Fruit fly (Drosophila melanogaster) whole organism, embryonic: ENCODE data around the gene Trs23.

Experiments
- Awh ChIP-seq: fragments of 200-800 bp; sonication (Bioruptor generic); IDR thresholded peaks from 2 replicates; pipeline ENCODE4, ENCODE4 v1.3.6; 2022; ENCODE audit warnings: missing biosample characterization, missing genetic modification characterization
- Bteb2 ChIP-seq: fragments of 200-800 bp; sonication (Bioruptor generic); optimal IDR thresholded peaks from 2 replicates; lab custom pipeline; 2016; ENCODE audit warnings: missing biosample characterization, missing genetic modification characterization
- CG10147 ChIP-seq: fragments of 200-800 bp; sonication (Bioruptor generic); optimal IDR thresholded peaks from 2 replicates; lab custom pipeline; 2019; ENCODE audit warnings: missing biosample characterization, mild to moderate bottlenecking, missing genetic modification characterization, moderate library complexity
- CG10209 ChIP-seq: fragments of 200-800 bp; sonication (Bioruptor generic); optimal IDR thresholded peaks from 3 replicates; lab custom pipeline; 2017; ENCODE audit warnings: missing biosample characterization, mild to moderate bottlenecking, missing genetic modification characterization, missing genetic modification reagents
- CG10654 ChIP-seq: fragments of 200-800 bp; sonication (Bioruptor generic); optimal IDR thresholded peaks from 2 replicates; lab custom pipeline; 2016; ENCODE audit warnings: missing biosample characterization, missing genetic modification characterization
- CG10979 ChIP-seq: fragments of 200-800 bp; sonication (Bioruptor generic); optimal IDR thresholded peaks from 2 replicates; lab custom pipeline; 2018; ENCODE audit warnings: missing biosample characterization, mild to moderate bottlenecking, missing genetic modification characterization, moderate library complexity
- CG17328 ChIP-seq: fragments of 200-800 bp; sonication (Bioruptor generic); IDR thresholded peaks from 2 replicates; pipeline ENCODE4 v1.3.6; 2022; ENCODE audit warnings: missing biosample characterization, missing genetic modification characterization
- CG18599 ChIP-seq: fragments of 200-800 bp; sonication (Bioruptor generic); optimal IDR thresholded peaks from 3 replicates; lab custom pipeline; 2017; ENCODE audit warnings: missing biosample characterization, missing genetic modification characterization, mild to moderate bottlenecking, moderate library complexity, missing genetic modification reagents
- CG3163 ChIP-seq: fragments of 200-800 bp; sonication (Bioruptor generic); optimal IDR thresholded peaks from 3 replicates; lab custom pipeline; 2016; ENCODE audit warnings: missing biosample characterization, missing genetic modification characterization
- CG32532 ChIP-seq: fragments of 200-800 bp; sonication (Bioruptor generic); IDR thresholded peaks from 2 replicates; pipeline ENCODE4 v1.3.6; 2022; ENCODE audit warnings: missing biosample characterization, missing genetic modification characterization
- CG43689 ChIP-seq: fragments of 200-800 bp; sonication (Bioruptor generic); IDR thresholded peaks from 2 replicates; pipeline ENCODE4 v1.3.6; 2022; ENCODE audit warnings: missing biosample characterization, missing genetic modification characterization
- CG7928 ChIP-seq: fragments of 200-800 bp; sonication (Bioruptor generic); optimal IDR thresholded peaks from 2 replicates; lab custom pipeline; 2017; ENCODE audit warnings: missing biosample characterization, mild to moderate bottlenecking, missing genetic modification characterization
- CG8924 ChIP-seq: fragments of 200-800 bp; optimal IDR thresholded peaks from 3 replicates; lab custom pipeline; 2019; ENCODE audit warnings: missing biosample characterization, mild to moderate bottlenecking, missing genetic modification characterization, moderate library complexity
- CG9609 ChIP-seq: fragments of 200-800 bp; sonication (Bioruptor generic); optimal IDR thresholded peaks from 3 replicates; lab custom pipeline; 2016; ENCODE audit warnings: missing biosample characterization, missing genetic modification characterization
- Dad ChIP-seq: fragments of 200-800 bp; sonication (Bioruptor generic); optimal IDR thresholded peaks from 3 replicates; lab custom pipeline; 2016; ENCODE audit warnings: missing biosample characterization, missing genetic modification characterization
- Eip74EF ChIP-seq, 2 experiments: fragments of 200-800 bp in 1 of 2; fragments of >200 bp in 1 of 2; sonication (Bioruptor generic) in 1 of 2; optimal IDR thresholded peaks; 2 replicates each; lab custom pipeline; 2017 to 2019; ENCODE audit warnings: missing biosample characterization in 2 of 2, missing genetic modification characterization in 2 of 2, mild to moderate bottlenecking in 1 of 2, moderate library complexity in 1 of 2
- GATAe ChIP-seq: fragments of 200-800 bp; sonication (Bioruptor generic); conservative IDR thresholded peaks from 2 replicates; pipeline ENCODE4 v1.3.6; 2022; ENCODE audit warnings: missing biosample characterization, missing genetic modification characterization
- HHEX ChIP-seq: fragments of 200-800 bp; sonication (Bioruptor generic); optimal IDR thresholded peaks from 3 replicates; lab custom pipeline; 2017; ENCODE audit warnings: missing biosample characterization, mild to moderate bottlenecking, missing genetic modification characterization, missing genetic modification reagents
- Mad ChIP-seq: fragments of 200-800 bp; sonication (Bioruptor generic); optimal IDR thresholded peaks from 2 replicates; lab custom pipeline; 2016; ENCODE audit warnings: missing biosample characterization, missing genetic modification characterization
- Nf-YA ChIP-seq: fragments of 200-800 bp; sonication (Bioruptor generic); IDR thresholded peaks from 2 replicates; pipeline ENCODE4 v1.3.6; 2022; ENCODE audit warnings: missing biosample characterization, missing genetic modification characterization
- Sin3A ChIP-seq: fragments of >200 bp; optimal IDR thresholded peaks from 2 replicates; lab custom pipeline; 2018
- Six4 ChIP-seq: fragments of 200-800 bp; sonication (Bioruptor generic); optimal IDR thresholded peaks from 2 replicates; lab custom pipeline; 2016; ENCODE audit warnings: missing biosample characterization, missing genetic modification characterization
- Xbp1 ChIP-seq: fragments of 200-800 bp; sonication (Bioruptor generic); optimal IDR thresholded peaks from 3 replicates; lab custom pipeline; 2016; ENCODE audit warnings: missing biosample characterization, mild to moderate bottlenecking, missing genetic modification characterization
- abd-A ChIP-seq: fragments of 200-800 bp; sonication (Bioruptor generic); optimal IDR thresholded peaks from 3 replicates; lab custom pipeline; 2019; ENCODE audit warnings: missing biosample characterization, mild to moderate bottlenecking, missing genetic modification characterization, moderate library complexity
- ase ChIP-seq: fragments of 200-800 bp; sonication (Bioruptor generic); IDR thresholded peaks from 3 replicates; pipeline ENCODE4 v1.3.6; 2022; ENCODE audit warnings: missing biosample characterization, missing genetic modification characterization
- btn ChIP-seq: fragments of 200-800 bp; sonication (Bioruptor generic); optimal IDR thresholded peaks from 2 replicates; lab custom pipeline; 2016; ENCODE audit warnings: missing biosample characterization, missing genetic modification characterization
- caup ChIP-seq: fragments of 200-800 bp; sonication (Bioruptor generic); optimal IDR thresholded peaks from 3 replicates; lab custom pipeline; 2017; ENCODE audit warnings: missing biosample characterization, mild to moderate bottlenecking, missing genetic modification characterization, moderate library complexity; ENCODE audit not compliant: severe bottlenecking
- chif ChIP-seq, 2 experiments: fragments of 200-800 bp; sonication (Bioruptor generic); optimal IDR thresholded peaks; 3 replicates each; lab custom pipeline; 2016; ENCODE audit warnings: missing biosample characterization in 2 of 2, missing genetic modification characterization in 2 of 2
- corto ChIP-seq: fragments of 200-800 bp; sonication (Bioruptor generic); optimal IDR thresholded peaks from 2 replicates; lab custom pipeline; 2016; ENCODE audit warnings: missing biosample characterization, mild to moderate bottlenecking, missing genetic modification characterization, moderate library complexity
- danr ChIP-seq: fragments of 200-800 bp; sonication (Bioruptor generic); IDR thresholded peaks from 2 replicates; pipeline ENCODE4 v1.3.6; 2022; ENCODE audit warnings: missing biosample characterization, missing genetic modification characterization
- disco-r ChIP-seq: fragments of 200-800 bp; sonication (Bioruptor generic); optimal IDR thresholded peaks from 2 replicates; lab custom pipeline; 2016; ENCODE audit warnings: missing biosample characterization, missing genetic modification characterization
- gce ChIP-seq: fragments of 200-800 bp; sonication (Bioruptor generic); IDR thresholded peaks from 3 replicates; pipeline ENCODE4 v1.3.6; 2022; ENCODE audit warnings: missing biosample characterization, missing genetic modification characterization
- grn ChIP-seq: fragments of 200-800 bp; sonication (Bioruptor generic); optimal IDR thresholded peaks from 3 replicates; lab custom pipeline; 2017; ENCODE audit warnings: missing biosample characterization, missing genetic modification characterization
- gt ChIP-seq: fragments of 200-800 bp; sonication (Bioruptor generic); IDR thresholded peaks from 2 replicates; pipeline ENCODE4 v1.3.6; 2022; ENCODE audit warnings: missing biosample characterization, missing genetic modification characterization
- jing ChIP-seq: fragments of 200-800 bp; sonication (Bioruptor generic); optimal IDR thresholded peaks from 2 replicates; lab custom pipeline; 2018; ENCODE audit warnings: missing biosample characterization, mild to moderate bottlenecking, missing genetic modification characterization
- kni ChIP-seq: fragments of 200-800 bp; sonication (Bioruptor generic); optimal IDR thresholded peaks from 3 replicates; lab custom pipeline; 2017; ENCODE audit warnings: mild to moderate bottlenecking, missing biosample characterization, missing genetic modification reagents, missing genetic modification characterization
- lola ChIP-seq, 3 experiments: fragments of >200 bp in 2 of 3; fragments of 200-800 bp in 1 of 3; sonication (Bioruptor generic) in 1 of 3; optimal IDR thresholded peaks; 2 replicates each; lab custom pipeline; 2017 to 2019; ENCODE audit warnings: missing biosample characterization in 3 of 3, missing genetic modification characterization in 3 of 3, mild to moderate bottlenecking in 1 of 3, moderate library complexity in 1 of 3
- mirr ChIP-seq: fragments of 200-800 bp; sonication (Bioruptor generic); optimal IDR thresholded peaks from 3 replicates; lab custom pipeline; 2018; ENCODE audit warnings: missing biosample characterization, mild to moderate bottlenecking, missing genetic modification characterization
- mld ChIP-seq: fragments of 200-800 bp; sonication (Bioruptor generic); IDR thresholded peaks from 3 replicates; pipeline ENCODE4 v1.3.6; 2022; ENCODE audit warnings: missing biosample characterization, missing genetic modification characterization; ENCODE audit not compliant: partially characterized antibody
- nom ChIP-seq: fragments of 200-800 bp; sonication (Bioruptor generic); optimal IDR thresholded peaks from 2 replicates; lab custom pipeline; 2017; ENCODE audit warnings: missing biosample characterization, missing genetic modification characterization, mild to moderate bottlenecking, moderate library complexity, missing genetic modification reagents
- otp ChIP-seq: fragments of 200-800 bp; sonication (Bioruptor generic); IDR thresholded peaks from 3 replicates; pipeline ENCODE4, ENCODE4 v1.3.6; 2022; ENCODE audit warnings: missing biosample characterization, missing genetic modification characterization
- p53 ChIP-seq: fragments of 200-800 bp; sonication (Bioruptor generic); optimal IDR thresholded peaks from 2 replicates; lab custom pipeline; 2016; ENCODE audit warnings: missing biosample characterization, missing genetic modification characterization
- prd ChIP-seq, 3 experiments: fragments of >200 bp in 2 of 3; fragments of 200-800 bp in 1 of 3; sonication (Bioruptor generic) in 1 of 3; optimal IDR thresholded peaks in 2 of 3; IDR thresholded peaks in 1 of 3; 2 replicates in 2 of 3; 3 replicates in 1 of 3; pipeline versions ENCODE4 v1.3.6 to Lab custom; 2017 to 2022; ENCODE audit warnings: missing biosample characterization in 1 of 3, missing genetic modification characterization in 1 of 3
- repo ChIP-seq: fragments of 200-800 bp; sonication (Bioruptor generic); optimal IDR thresholded peaks from 2 replicates; lab custom pipeline; 2016; ENCODE audit warnings: missing biosample characterization, missing genetic modification characterization
- so ChIP-seq: fragments of 200-800 bp; sonication (Bioruptor generic); IDR thresholded peaks from 3 replicates; pipeline ENCODE4 v1.3.6; 2022; ENCODE audit warnings: missing biosample characterization, missing genetic modification characterization
- stc ChIP-seq: fragments of 200-800 bp; sonication (Bioruptor generic); IDR thresholded peaks from 2 replicates; pipeline ENCODE4 v1.3.6; 2022; ENCODE audit warnings: missing biosample characterization, missing genetic modification characterization
- unc-4 ChIP-seq: fragments of 200-800 bp; sonication (Bioruptor generic); IDR thresholded peaks from 2 replicates; pipeline ENCODE4 v1.3.6; 2022; ENCODE audit warnings: missing biosample characterization, missing genetic modification characterization; ENCODE audit not compliant: partially characterized antibody
- usp ChIP-seq: fragments of >200 bp; optimal IDR thresholded peaks from 2 replicates; lab custom pipeline; 2017; ENCODE audit warnings: missing biosample characterization, missing genetic modification characterization
- vfl ChIP-seq: fragments of 200-800 bp; sonication (Bioruptor generic); optimal IDR thresholded peaks from 2 replicates; lab custom pipeline; 2016; ENCODE audit warnings: missing biosample characterization, missing genetic modification characterization
- zfh2 ChIP-seq: fragments of 200-800 bp; sonication (Bioruptor generic); optimal IDR thresholded peaks from 2 replicates; lab custom pipeline; 2016; ENCODE audit warnings: missing biosample characterization, missing genetic modification characterization

Trs23 gene

dm6 chr2L:8735572-8735996 lies 49.6 kb downstream of the Trs23 start (continued):
- TF ChIP-seq CG9609 (GFP tag; lab: Kevin White, UChicago) (peak; percentile 5), stc (GFP tag; lab: Robert Waterston, UW) (peak; percentile 72; the same call in 1 of the 2 replicates), vfl (GFP tag; lab: Kevin White, UChicago) (peak; percentile 7), CG7928 (GFP tag; lab: Kevin White, UChicago) (no peak), CG8924 (peak; percentile 31), Sin3A (no peak), corto (GFP tag; lab: Kevin White, UChicago) (peak; percentile 30), CG10147 (GFP tag; lab: Kevin White, UChicago) (peak; percentile 18), danr (no peak), zfh2 (peak; percentile 9), caup (GFP tag; lab: Kevin White, UChicago) (peak; percentile 76), HHEX (peak; percentile 52), disco-r (GFP tag; lab: Kevin White, UChicago) (peak; percentile 45), CG10654 (GFP tag; lab: Kevin White, UChicago) (no peak), GATAe (GFP tag; lab: Robert Waterston, UW) (no peak), CG3163 (peak; percentile 97), Mad (GFP tag; lab: Kevin White, UChicago) (peak; percentile 24), Six4 (no peak), abd-A (tag; lab: Kevin White, UChicago) (peak; percentile 87), ase (GFP tag; lab: Robert Waterston, UW) (no peak), mirr (peak; percentile 75), repo (GFP tag; lab: Kevin White, UChicago) (no peak), kni (GFP tag; lab: Kevin White, UChicago) (peak; percentile 1), otp (GFP tag; lab: Robert Waterston, UW) (no peak; the same call in 2 of the 3 replicates), grn (GFP tag; lab: Kevin White, UChicago) (peak; percentile 31), prd (optimal IDR thresholded peaks at IDR 0.05; lab: Kevin White, UChicago) (no peak), prd (GFP tag; IDR thresholded peaks at IDR 0.05; lab: Robert Waterston, UW) (no peak; the same call in 2 of the 3 replicates), unc-4 (GFP tag; lab: Robert Waterston, UW) (peak; percentile 55), CG17328 (GFP tag; lab: Robert Waterston, UW) (peak; percentile 51; the same call in 1 of the 2 replicates), usp (GFP tag; lab: Kevin White, UChicago) (no peak), CG43689 (no peak), gce (no peak), chif (GFP tag; optimal IDR thresholded peaks at IDR 0.05; lab: Kevin White, UChicago) (no peak), jing (GFP tag; lab: Kevin White, UChicago) (no peak), Dad (GFP tag; lab: Kevin White, UChicago) (no peak), nom (GFP tag; lab: Kevin White, UChicago) (peak; percentile 65), mld (no peak), Awh (GFP tag; lab: Robert Waterston, UW) (peak; percentile 59; the same call in 1 of the 2 replicates), Xbp1 (no peak), CG10209 (GFP tag; lab: Kevin White, UChicago) (peak; percentile 14), CG18599 (GFP tag; lab: Kevin White, UChicago) (peak; percentile 57), Eip74EF (GFP tag; optimal IDR thresholded peaks at IDR 0.05; lab: Kevin White, UChicago) (peak in 1 of 2 experiments; percentile 71), p53 (GFP tag; lab: Kevin White, UChicago) (no peak), CG10979 (tag; lab: Kevin White, UChicago) (no peak), gt (GFP tag; lab: Robert Waterston, UW) (no peak), so (GFP tag; lab: Robert Waterston, UW) (peak; percentile 69; the same call in 2 of the 3 replicates), Bteb2 (GFP tag; lab: Kevin White, UChicago) (no peak), CG32532 (GFP tag; lab: Robert Waterston, UW) (peak; percentile 77), btn (GFP tag; lab: Kevin White, UChicago) (no peak), lola (GFP tag; optimal IDR thresholded peaks at IDR 0.05; lab: Kevin White, UChicago) (peak in 1 of 3 experiments; percentile 42), Nf-YA (no peak)
